Fruit fly (Drosophila melanogaster) whole organism, embryonic: Measurements from ENCODE around the gene CG11426.

Experiments
- B-H1 ChIP-seq: fragments of 200-800 bp; sonication (Bioruptor generic); IDR thresholded peaks from 3 replicates; pipeline ENCODE4 v1.3.6; 2022; ENCODE audit warnings: missing biosample characterization, missing genetic modification characterization
- CG10267 ChIP-seq: fragments of 200-800 bp; sonication (Bioruptor generic); optimal IDR thresholded peaks from 2 replicates; lab custom pipeline; 2018; ENCODE audit warnings: missing biosample characterization, mild to moderate bottlenecking, missing genetic modification characterization, moderate library complexity
- CG10321 ChIP-seq: fragments of 200-800 bp; sonication (Bioruptor generic); IDR thresholded peaks from 2 replicates; pipeline ENCODE4 v1.3.6; 2022; ENCODE audit warnings: missing biosample characterization, missing genetic modification characterization
- CG10979 ChIP-seq: fragments of 200-800 bp; sonication (Bioruptor generic); optimal IDR thresholded peaks from 2 replicates; lab custom pipeline; 2018; ENCODE audit warnings: missing biosample characterization, mild to moderate bottlenecking, missing genetic modification characterization, moderate library complexity
- CG11093 ChIP-seq: fragments of 200-800 bp; sonication (Bioruptor generic); IDR thresholded peaks from 3 replicates; pipeline ENCODE4 v1.3.6; 2022; ENCODE audit warnings: missing biosample characterization, missing genetic modification characterization
- CG12104 ChIP-seq: fragments of 200-800 bp; sonication (Bioruptor generic); optimal IDR thresholded peaks from 3 replicates; lab custom pipeline; 2016; ENCODE audit warnings: missing biosample characterization, missing genetic modification characterization
- CG14050 ChIP-seq: fragments of 200-800 bp; sonication (Bioruptor generic); IDR thresholded peaks from 3 replicates; pipeline ENCODE4 v1.3.6; 2022; ENCODE audit warnings: missing biosample characterization, missing genetic modification characterization
- CG1647 ChIP-seq: fragments of 200-800 bp; sonication (Bioruptor generic); optimal IDR thresholded peaks from 3 replicates; lab custom pipeline; 2016; ENCODE audit warnings: missing biosample characterization, missing genetic modification characterization
- CG17186 ChIP-seq: fragments of 200-800 bp; sonication (Bioruptor generic); optimal IDR thresholded peaks from 3 replicates; lab custom pipeline; 2017; ENCODE audit warnings: missing biosample characterization, missing genetic modification reagents, missing genetic modification characterization
- CG17385 ChIP-seq: fragments of 200-800 bp; sonication (Bioruptor generic); optimal IDR thresholded peaks from 3 replicates; lab custom pipeline; 2018; ENCODE audit warnings: missing biosample characterization, mild to moderate bottlenecking, missing genetic modification characterization
- CG18011 ChIP-seq: fragments of 200-800 bp; sonication (Bioruptor generic); optimal IDR thresholded peaks from 2 replicates; lab custom pipeline; 2017; ENCODE audit warnings: missing biosample characterization, missing genetic modification characterization, mild to moderate bottlenecking, moderate library complexity, missing genotype
- CG18262 ChIP-seq: fragments of 200-800 bp; optimal IDR thresholded peaks from 3 replicates; lab custom pipeline; 2019; ENCODE audit warnings: missing biosample characterization, mild to moderate bottlenecking, missing genetic modification characterization, moderate library complexity
- CG18764 ChIP-seq: fragments of 200-800 bp; sonication (Bioruptor generic); optimal IDR thresholded peaks from 3 replicates; lab custom pipeline; 2016; ENCODE audit warnings: missing biosample characterization, missing genetic modification characterization
- CG2120 ChIP-seq: fragments of 200-800 bp; sonication (Bioruptor generic); optimal IDR thresholded peaks from 3 replicates; lab custom pipeline; 2016; ENCODE audit warnings: missing biosample characterization, missing genetic modification characterization
- CG2202 ChIP-seq: fragments of 200-800 bp; sonication (Bioruptor generic); optimal IDR thresholded peaks from 2 replicates; lab custom pipeline; 2018; ENCODE audit warnings: missing biosample characterization, mild to moderate bottlenecking, missing genetic modification characterization
- CG2712 ChIP-seq: fragments of 200-800 bp; optimal IDR thresholded peaks from 3 replicates; lab custom pipeline; 2019; ENCODE audit warnings: missing biosample characterization, mild to moderate bottlenecking, missing genetic modification characterization, moderate library complexity
- CG31224 ChIP-seq: fragments of 200-800 bp; sonication (Bioruptor generic); IDR thresholded peaks from 2 replicates; pipeline ENCODE4 v1.3.6; 2022; ENCODE audit warnings: missing biosample characterization, missing genetic modification characterization
- CG3281 ChIP-seq: fragments of 200-800 bp; sonication (Bioruptor generic); optimal IDR thresholded peaks from 3 replicates; lab custom pipeline; 2017; ENCODE audit warnings: missing biosample characterization, mild to moderate bottlenecking, missing genetic modification characterization
- CG34376 ChIP-seq: fragments of 200-800 bp; sonication (Bioruptor generic); optimal IDR thresholded peaks from 2 replicates; lab custom pipeline; 2018; ENCODE audit warnings: missing biosample characterization, mild to moderate bottlenecking, missing genetic modification characterization
- CG6765 ChIP-seq: fragments of 200-800 bp; sonication (Bioruptor generic); optimal IDR thresholded peaks from 3 replicates; lab custom pipeline; 2017; ENCODE audit warnings: missing biosample characterization, mild to moderate bottlenecking, missing genetic modification characterization
- CG6791 ChIP-seq: fragments of 200-800 bp; sonication (Bioruptor generic); IDR thresholded peaks from 3 replicates; pipeline ENCODE4 v1.3.6; 2022; ENCODE audit warnings: missing biosample characterization, missing genetic modification characterization; ENCODE audit not compliant: partially characterized antibody
- CG8478 ChIP-seq: fragments of >200 bp; optimal IDR thresholded peaks from 2 replicates; lab custom pipeline; 2018
- CG9932 ChIP-seq: fragments of 200-800 bp; sonication (Bioruptor generic); IDR thresholded peaks from 2 replicates; pipeline ENCODE4 v1.3.6; 2022; ENCODE audit warnings: missing biosample characterization, missing genetic modification characterization
- Dad ChIP-seq: fragments of 200-800 bp; sonication (Bioruptor generic); optimal IDR thresholded peaks from 3 replicates; lab custom pipeline; 2016; ENCODE audit warnings: missing biosample characterization, missing genetic modification characterization
- Dp ChIP-seq: fragments of 200-800 bp; sonication (Bioruptor generic); optimal IDR thresholded peaks from 2 replicates; lab custom pipeline; 2018; ENCODE audit warnings: missing biosample characterization, mild to moderate bottlenecking, missing genetic modification characterization, moderate library complexity
- Elba2 ChIP-seq: fragments of 200-800 bp; sonication (Bioruptor generic); optimal IDR thresholded peaks from 3 replicates; lab custom pipeline; 2016; ENCODE audit warnings: missing biosample characterization, missing genetic modification characterization
- Fer3 ChIP-seq: fragments of 200-800 bp; sonication (Bioruptor generic); optimal IDR thresholded peaks from 2 replicates; lab custom pipeline; 2018; ENCODE audit warnings: missing biosample characterization, mild to moderate bottlenecking, missing genetic modification characterization, moderate library complexity
- HLH3B ChIP-seq: fragments of 200-800 bp; sonication (Bioruptor generic); IDR thresholded peaks from 2 replicates; pipeline ENCODE4 v1.3.6; 2022; ENCODE audit warnings: missing biosample characterization, missing genetic modification characterization
- Hmr ChIP-seq: fragments of 200-800 bp; sonication (Bioruptor generic); optimal IDR thresholded peaks from 3 replicates; lab custom pipeline; 2017; ENCODE audit warnings: mild to moderate bottlenecking, missing biosample characterization, missing genetic modification reagents, missing genetic modification characterization
- Hsf ChIP-seq: fragments of 200-800 bp; sonication (Bioruptor generic); optimal IDR thresholded peaks from 3 replicates; lab custom pipeline; 2016; ENCODE audit warnings: missing biosample characterization, missing genetic modification characterization
- Med ChIP-seq: fragments of 200-800 bp; sonication (Bioruptor generic); peaks from one replicate; lab custom pipeline; 2016; ENCODE audit warnings: missing biosample characterization, missing genetic modification characterization, mild to moderate bottlenecking, inconsistent platforms, moderate library complexity
- Neu2 ChIP-seq: fragments of 200-800 bp; sonication (Bioruptor generic); optimal IDR thresholded peaks from 3 replicates; lab custom pipeline; 2016; ENCODE audit warnings: missing biosample characterization, missing genetic modification characterization, borderline replicate concordance
- Nf-YA ChIP-seq: fragments of 200-800 bp; sonication (Bioruptor generic); IDR thresholded peaks from 2 replicates; pipeline ENCODE4 v1.3.6; 2022; ENCODE audit warnings: missing biosample characterization, missing genetic modification characterization
- NfI ChIP-seq: fragments of 200-800 bp; sonication (Bioruptor generic); optimal IDR thresholded peaks from 3 replicates; lab custom pipeline; 2018; ENCODE audit warnings: missing biosample characterization, mild to moderate bottlenecking, missing genetic modification characterization, moderate library complexity
- Ptx1 ChIP-seq: fragments of 200-800 bp; sonication (Bioruptor generic); IDR thresholded peaks from 2 replicates; pipeline ENCODE4 v1.3.6; 2022; ENCODE audit warnings: missing biosample characterization, missing genetic modification characterization
- abd-A ChIP-seq: fragments of 200-800 bp; sonication (Bioruptor generic); optimal IDR thresholded peaks from 3 replicates; lab custom pipeline; 2019; ENCODE audit warnings: missing biosample characterization, mild to moderate bottlenecking, missing genetic modification characterization, moderate library complexity
- cas ChIP-seq: fragments of 200-800 bp; sonication (Bioruptor generic); IDR thresholded peaks from 2 replicates; pipeline ENCODE4 v1.3.6; 2022; ENCODE audit warnings: missing biosample characterization, missing genetic modification characterization
- dimm ChIP-seq: fragments of 200-800 bp; sonication (Bioruptor generic); IDR thresholded peaks from 2 replicates; pipeline ENCODE4 v1.3.6; 2022; ENCODE audit warnings: missing biosample characterization, missing genetic modification characterization
- dpn ChIP-seq, 2 experiments: fragments of 200-800 bp; sonication (Bioruptor generic); optimal IDR thresholded peaks; 3 replicates each; lab custom pipeline; 2016; ENCODE audit warnings: missing biosample characterization in 2 of 2, missing genetic modification characterization in 2 of 2
- emc ChIP-seq: fragments of 200-800 bp; sonication (Bioruptor generic); optimal IDR thresholded peaks from 2 replicates; lab custom pipeline; 2016; ENCODE audit warnings: missing biosample characterization, missing genetic modification characterization
- ftz-f1 ChIP-seq: fragments of 200-800 bp; sonication (Bioruptor generic); optimal IDR thresholded peaks from 2 replicates; lab custom pipeline; 2016; ENCODE audit warnings: missing biosample characterization, missing genetic modification characterization
- gro ChIP-seq: fragments of 200-800 bp; sonication (Bioruptor generic); optimal IDR thresholded peaks from 2 replicates; lab custom pipeline; 2016; ENCODE audit warnings: missing biosample characterization, missing genetic modification characterization
- lov ChIP-seq, 2 experiments: fragments of 200-800 bp in 1 of 2; fragments of >200 bp in 1 of 2; sonication (Bioruptor generic) in 1 of 2; IDR thresholded peaks in 1 of 2; optimal IDR thresholded peaks in 1 of 2; 2 replicates in 1 of 2; 3 replicates in 1 of 2; pipeline versions ENCODE4 v1.3.6 to Lab custom; 2017 to 2022; ENCODE audit warnings: missing biosample characterization in 1 of 2, missing genetic modification characterization in 1 of 2
- nau ChIP-seq: fragments of 200-800 bp; sonication (Bioruptor generic); optimal IDR thresholded peaks from 3 replicates; lab custom pipeline; 2017; ENCODE audit warnings: missing biosample characterization, mild to moderate bottlenecking, missing genetic modification characterization, missing genetic modification reagents
- nerfin-1 ChIP-seq: fragments of 200-800 bp; sonication (Bioruptor generic); optimal IDR thresholded peaks from 3 replicates; lab custom pipeline; 2019; ENCODE audit warnings: missing biosample characterization, mild to moderate bottlenecking, missing genetic modification characterization, moderate library complexity
- seq ChIP-seq: fragments of 200-800 bp; sonication (Bioruptor generic); IDR thresholded peaks from 2 replicates; pipeline ENCODE4 v1.3.6; 2022; ENCODE audit warnings: missing biosample characterization, missing genetic modification characterization
- sim ChIP-seq: fragments of 200-800 bp; sonication (Bioruptor generic); IDR thresholded peaks from 2 replicates; pipeline ENCODE4 v1.3.6; 2022; ENCODE audit warnings: missing biosample characterization, missing genetic modification characterization
- sr ChIP-seq: fragments of 200-800 bp; sonication (Bioruptor generic); IDR thresholded peaks from 3 replicates; pipeline ENCODE4 v1.3.6; 2022; ENCODE audit warnings: missing biosample characterization, missing genetic modification characterization
- tap ChIP-seq: fragments of 200-800 bp; optimal IDR thresholded peaks from 3 replicates; lab custom pipeline; 2019; ENCODE audit warnings: missing biosample characterization, mild to moderate bottlenecking, missing genetic modification characterization, moderate library complexity
- zf30C ChIP-seq: fragments of 200-800 bp; sonication (Bioruptor generic); optimal IDR thresholded peaks from 3 replicates; lab custom pipeline; 2018; ENCODE audit warnings: missing biosample characterization, mild to moderate bottlenecking, missing genetic modification characterization

The CG11426 gene

DNA sequence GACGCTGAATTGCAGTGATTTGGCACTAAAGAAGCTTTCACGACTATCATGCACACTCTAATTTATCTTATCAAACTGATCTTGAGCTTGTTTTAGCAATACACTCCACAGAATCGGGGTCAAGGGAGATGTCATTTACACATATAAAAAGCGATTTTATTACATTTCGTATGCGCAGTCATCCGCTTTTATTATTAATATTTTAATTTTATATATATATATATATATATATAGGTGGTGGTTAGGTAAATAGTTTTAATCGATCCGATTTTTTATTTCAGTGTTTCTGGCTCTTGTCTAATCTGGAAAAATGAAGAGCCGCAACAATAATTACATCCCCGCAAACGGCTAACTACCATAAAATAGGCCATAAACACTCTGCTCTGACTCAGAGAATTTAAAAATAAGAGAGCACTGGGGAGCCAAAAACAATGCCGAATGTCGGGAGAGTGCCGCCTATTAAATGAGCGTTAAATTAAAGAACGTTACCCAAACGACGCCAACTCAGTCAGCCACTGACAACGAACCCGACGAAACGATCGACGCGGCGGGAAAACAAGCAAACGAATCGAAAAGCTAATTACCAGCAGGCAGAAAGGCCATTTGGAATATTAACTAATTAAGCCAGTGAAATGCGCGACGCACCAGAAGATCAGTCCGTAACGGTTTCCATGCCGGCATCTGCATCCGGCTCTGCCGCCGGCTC lies 1.4 kb downstream of the CG11426 start (continued):
- TF ChIP-seq CG3281 (GFP tag; lab: Kevin White, UChicago) (peak; percentile 84), emc (GFP tag; lab: Kevin White, UChicago) (no peak), Hsf (GFP tag; lab: Kevin White, UChicago) (no peak), Nf-YA (GFP tag; lab: Robert Waterston, UW) (no peak), CG18262 (tag; lab: Kevin White, UChicago) (no peak), CG6791 (GFP tag; lab: Robert Waterston, UW) (no peak), Neu2 (GFP tag; lab: Kevin White, UChicago) (no peak), CG6765 (GFP tag; lab: Kevin White, UChicago) (peak; percentile 67), nerfin-1 (tag; lab: Kevin White, UChicago) (no peak), CG2202 (no peak), CG2712 (no peak), CG18764 (no peak), CG11093 (GFP tag; lab: Robert Waterston, UW) (no peak), sr (GFP tag; lab: Robert Waterston, UW) (no peak), CG8478 (lab: Kevin White, UChicago) (no peak), CG17385 (GFP tag; lab: Kevin White, UChicago) (peak; percentile 52), CG17186 (GFP tag; lab: Kevin White, UChicago) (no peak), nau (GFP tag; lab: Kevin White, UChicago) (no peak), CG1647 (GFP tag; lab: Kevin White, UChicago) (no peak), lov (optimal IDR thresholded peaks at IDR 0.05; lab: Kevin White, UChicago) (no peak), lov (GFP tag; IDR thresholded peaks at IDR 0.05; lab: Robert Waterston, UW) (no peak), CG12104 (no peak), HLH3B (GFP tag; lab: Robert Waterston, UW) (peak; percentile 50; the same call in 1 of the 2 replicates), abd-A (tag; lab: Kevin White, UChicago) (no peak), Med (peak; percentile 16), CG31224 (0 out of 2 replicates have a peak, but pooled peaks have one; percentile 28), NfI (GFP tag; lab: Kevin White, UChicago) (peak; percentile 59), zf30C (GFP tag; lab: Kevin White, UChicago) (peak; percentile 48), CG34376 (GFP tag; lab: Kevin White, UChicago) (peak; percentile 2), Fer3 (tag; lab: Kevin White, UChicago) (peak; percentile 62), sim (GFP tag; lab: Robert Waterston, UW) (no peak), seq (GFP tag; lab: Robert Waterston, UW) (peak; percentile 17; the same call in 1 of the 2 replicates), gro (no peak), Elba2 (GFP tag; lab: Kevin White, UChicago) (no peak), Hmr (GFP tag; lab: Kevin White, UChicago) (peak; percentile 72), ftz-f1 (GFP tag; lab: Kevin White, UChicago) (no peak), Ptx1 (GFP tag; lab: Robert Waterston, UW) (peak; percentile 62), tap (peak; percentile 24), CG14050 (0 out of 3 replicates have a peak, but pooled peaks have one; percentile 32), CG2120 (GFP tag; lab: Kevin White, UChicago) (peak; percentile 59), Dp (GFP tag; lab: Kevin White, UChicago) (no peak), cas (GFP tag; lab: Robert Waterston, UW) (no peak), CG9932 (GFP tag; lab: Robert Waterston, UW) (peak; percentile 71), dpn (GFP tag; optimal IDR thresholded peaks at IDR 0.05; lab: Kevin White, UChicago) (no peak), Dad (GFP tag; lab: Kevin White, UChicago) (no peak), CG18011 (GFP tag; lab: Kevin White, UChicago) (no peak), CG10321 (GFP tag; lab: Robert Waterston, UW) (no peak), dimm (GFP tag; lab: Robert Waterston, UW) (no peak), CG10979 (no peak), B-H1 (GFP tag; lab: Robert Waterston, UW) (peak; percentile 26; the same call in 2 of the 3 replicates), CG10267 (tag; lab: Kevin White, UChicago) (no peak)
